Worm (Caenorhabditis elegans) whole organism, young adult: ENCODE results near the gene F42A9.3.
A peak's percentile ranks its signal among the peaks of the same experiment; 100 is the strongest.

Source experiments
- B0035.1 ChIP-seq: sonication (generic microtip); optimal IDR thresholded peaks from 2 replicates; lab custom pipeline; 2016; ENCODE audit warnings: missing genetic modification characterization, mild to moderate bottlenecking, missing compliant biosample characterization, missing genotype, missing genetic modification reagents
- D2030.7 ChIP-seq: fragments of 200-800 bp; sonication (Bioruptor generic); IDR thresholded peaks from 2 replicates; pipeline ENCODE4 v1.3.6; 2022; ENCODE audit warnings: missing genetic modification reagents, missing genetic modification characterization, missing compliant biosample characterization
- F37B4.10 ChIP-seq: fragments of 200-800 bp; sonication (Bioruptor generic); IDR thresholded peaks from 2 replicates; pipeline ENCODE4 v1.3.6; 2022; ENCODE audit warnings: missing genetic modification characterization, missing compliant biosample characterization
- F39B2.1 ChIP-seq: fragments of 200-800 bp; sonication (Bioruptor generic); IDR thresholded peaks from 2 replicates; pipeline ENCODE4 v1.3.6; 2022; ENCODE audit warnings: missing genetic modification reagents, missing genetic modification characterization, missing compliant biosample characterization
- F57A8.1 ChIP-seq: fragments of 200-800 bp; sonication (Bioruptor generic); optimal IDR thresholded peaks from 2 replicates; lab custom pipeline; 2018; ENCODE audit warnings: mild to moderate bottlenecking, missing genetic modification characterization, moderate library complexity, missing compliant biosample characterization
- K11D2.4 ChIP-seq: fragments of 200-800 bp; sonication (Bioruptor generic); IDR thresholded peaks from 2 replicates; pipeline ENCODE4 v1.3.6; 2022; ENCODE audit warnings: missing genetic modification reagents, missing genetic modification characterization, missing compliant biosample characterization
- K12H6.12 ChIP-seq: fragments of 200-800 bp; sonication (Bioruptor generic); optimal IDR thresholded peaks from 2 replicates; lab custom pipeline; 2018; ENCODE audit warnings: mild to moderate bottlenecking, missing genetic modification characterization, missing compliant biosample characterization
- T07F8.4 ChIP-seq: sonication (generic microtip); optimal IDR thresholded peaks from 2 replicates; lab custom pipeline; 2016; ENCODE audit warnings: mild to moderate bottlenecking, missing genetic modification characterization, moderate library complexity, missing compliant biosample characterization
- Y53F4B.3 ChIP-seq: fragments of 200-800 bp; sonication (Bioruptor generic); IDR thresholded peaks from 2 replicates; pipeline ENCODE4 v1.3.6; 2022; ENCODE audit warnings: missing genetic modification reagents, missing genetic modification characterization, missing compliant biosample characterization
- Y53G8AR.9 ChIP-seq: fragments of 200-800 bp; sonication (Bioruptor generic); conservative IDR thresholded peaks from 2 replicates; pipeline ENCODE4 v1.3.6; 2022; ENCODE audit warnings: missing genetic modification reagents, missing genetic modification characterization, missing compliant biosample characterization
- Y67H2A.10 ChIP-seq: fragments of 200-800 bp; sonication (Bioruptor generic); conservative IDR thresholded peaks from 2 replicates; pipeline ENCODE4 v1.3.6; 2022; ENCODE audit warnings: missing genetic modification reagents, missing genetic modification characterization, missing compliant biosample characterization
- Y79H2A.3 ChIP-seq: fragments of 200-800 bp; sonication (Bioruptor generic); conservative IDR thresholded peaks from 2 replicates; pipeline ENCODE4 v1.3.6; 2022; ENCODE audit warnings: missing genetic modification reagents, missing genetic modification characterization, missing compliant biosample characterization
- Y95B8A.8 ChIP-seq: fragments of 200-800 bp; sonication (Bioruptor generic); IDR thresholded peaks from 2 replicates; pipeline ENCODE4 v1.3.6; 2022; ENCODE audit warnings: missing genetic modification reagents, missing genetic modification characterization, missing compliant biosample characterization
- ZK185.1 ChIP-seq: sonication (generic microtip); optimal IDR thresholded peaks from 2 replicates; lab custom pipeline; 2016; ENCODE audit warnings: mild to moderate bottlenecking, missing genetic modification characterization, missing compliant biosample characterization; ENCODE audit not compliant: poor library complexity, severe bottlenecking
- aptf-3 ChIP-seq: fragments of 200-800 bp; sonication (Bioruptor generic); IDR thresholded peaks from 2 replicates; pipeline ENCODE4 v1.3.6; 2022; ENCODE audit warnings: missing genetic modification characterization, missing compliant biosample characterization
- atf-7 ChIP-seq: sonication (generic microtip); optimal IDR thresholded peaks from 2 replicates; lab custom pipeline; 2017; ENCODE audit warnings: mild to moderate bottlenecking, missing genetic modification characterization, missing compliant biosample characterization
- bed-2 ChIP-seq: fragments of 200-800 bp; sonication (Bioruptor generic); IDR thresholded peaks from 2 replicates; pipeline ENCODE4 v1.3.6; 2022; ENCODE audit warnings: missing genetic modification reagents, missing genetic modification characterization, missing compliant biosample characterization
- cebp-1 ChIP-seq, 2 experiments: fragments of 200-800 bp in 1 of 2; sonication (Bioruptor generic) in 1 of 2; sonication (generic microtip) in 1 of 2; IDR thresholded peaks in 1 of 2; optimal IDR thresholded peaks in 1 of 2; 2 replicates each; pipeline versions ENCODE4 v1.3.6 to Lab custom; 2017 to 2022; ENCODE audit warnings: missing compliant biosample characterization in 2 of 2, missing genetic modification characterization in 2 of 2, mild to moderate bottlenecking in 1 of 2, missing genetic modification reagents in 1 of 2, moderate library complexity in 1 of 2
- ceh-27 ChIP-seq: fragments of 200-800 bp; sonication (Bioruptor generic); optimal IDR thresholded peaks from 2 replicates; lab custom pipeline; 2018; ENCODE audit warnings: mild to moderate bottlenecking, missing genetic modification characterization, moderate library complexity, missing compliant biosample characterization
- chd-7 ChIP-seq: sonication (generic microtip); optimal IDR thresholded peaks from 2 replicates; lab custom pipeline; 2016; ENCODE audit warnings: mild to moderate bottlenecking, missing genetic modification characterization, moderate library complexity, missing compliant biosample characterization
- die-1 ChIP-seq: sonication (generic microtip); optimal IDR thresholded peaks from 2 replicates; lab custom pipeline; 2016; ENCODE audit warnings: missing genotype, mild to moderate bottlenecking, missing genetic modification characterization, missing compliant biosample characterization
- dpff-1 ChIP-seq: sonication (generic microtip); optimal IDR thresholded peaks from 2 replicates; lab custom pipeline; 2017; ENCODE audit warnings: mild to moderate bottlenecking, missing genetic modification characterization, missing compliant biosample characterization
- dpl-1 ChIP-seq: fragments of 150-350 bp; optimal IDR thresholded peaks from 2 replicates; lab custom pipeline; 2014; ENCODE audit warnings: missing biosample characterization, missing genetic modification reagents, missing genetic modification characterization
- egrh-3 ChIP-seq: fragments of 200-800 bp; sonication (Bioruptor generic); IDR thresholded peaks from 2 replicates; pipeline ENCODE4 v1.3.6; 2022; ENCODE audit warnings: missing genetic modification reagents, missing genetic modification characterization, missing compliant biosample characterization
- ekl-4 ChIP-seq: fragments of 200-800 bp; sonication (Bioruptor generic); IDR thresholded peaks from 2 replicates; pipeline ENCODE4 v1.3.6; 2022; ENCODE audit warnings: missing genetic modification reagents, missing genetic modification characterization, missing compliant biosample characterization
- fkh-3 ChIP-seq: sonication (generic microtip); optimal IDR thresholded peaks from 2 replicates; lab custom pipeline; 2016; ENCODE audit warnings: mild to moderate bottlenecking, missing genetic modification characterization, missing compliant biosample characterization
- hlh-26 ChIP-seq: fragments of 200-800 bp; sonication (Bioruptor generic); conservative IDR thresholded peaks from 2 replicates; pipeline ENCODE4 v1.3.6; 2022; ENCODE audit warnings: missing genetic modification reagents, missing genetic modification characterization, missing compliant biosample characterization
- hmg-1.2 ChIP-seq: fragments of 200-800 bp; sonication (Bioruptor generic); IDR thresholded peaks from 2 replicates; pipeline ENCODE4 v1.3.6; 2022; ENCODE audit warnings: missing genetic modification reagents, missing genetic modification characterization, missing compliant biosample characterization
- hmg-20 ChIP-seq: fragments of 200-800 bp; sonication (Bioruptor generic); IDR thresholded peaks from 2 replicates; pipeline ENCODE4 v1.3.6; 2022; ENCODE audit warnings: missing genetic modification reagents, missing genetic modification characterization, missing compliant biosample characterization
- let-526 ChIP-seq: fragments of 200-800 bp; sonication (Bioruptor generic); IDR thresholded peaks from 2 replicates; pipeline ENCODE4 v1.3.6; 2022; ENCODE audit warnings: missing genetic modification reagents, missing genetic modification characterization, missing compliant biosample characterization
- lin-26 ChIP-seq: fragments of 200-800 bp; sonication (Bioruptor generic); IDR thresholded peaks from 2 replicates; pipeline ENCODE4 v1.3.6; 2022; ENCODE audit warnings: missing genetic modification reagents, missing genetic modification characterization, missing compliant biosample characterization
- madf-3 ChIP-seq: fragments of 200-800 bp; sonication (Bioruptor generic); IDR thresholded peaks from 2 replicates; pipeline ENCODE4 v1.3.6; 2022; ENCODE audit warnings: missing genetic modification reagents, missing genetic modification characterization, missing compliant biosample characterization
- madf-6 ChIP-seq: fragments of 200-800 bp; sonication (Bioruptor generic); IDR thresholded peaks from 2 replicates; pipeline ENCODE4 v1.3.6; 2022; ENCODE audit warnings: missing genetic modification reagents, missing genetic modification characterization, missing compliant biosample characterization
- mcd-1 ChIP-seq: fragments of 200-800 bp; sonication (Bioruptor generic); IDR thresholded peaks from 2 replicates; pipeline ENCODE4 v1.3.6; 2022; ENCODE audit warnings: missing genetic modification reagents, missing genetic modification characterization, missing compliant biosample characterization
- nfyb-1 ChIP-seq: fragments of 200-800 bp; sonication (Bioruptor generic); IDR thresholded peaks from 2 replicates; pipeline ENCODE4 v1.3.6; 2022; ENCODE audit warnings: missing genetic modification reagents, missing genetic modification characterization, missing compliant biosample characterization
- nhr-120 ChIP-seq: fragments of 200-800 bp; sonication (Bioruptor generic); IDR thresholded peaks from 2 replicates; pipeline ENCODE4 v1.3.6; 2022; ENCODE audit warnings: missing genetic modification characterization, missing compliant biosample characterization
- nhr-179 ChIP-seq: sonication (generic microtip); optimal IDR thresholded peaks from 2 replicates; lab custom pipeline; 2016; ENCODE audit warnings: mild to moderate bottlenecking, missing genetic modification characterization, missing compliant biosample characterization
- pbrm-1 ChIP-seq: fragments of 200-800 bp; sonication (Bioruptor generic); IDR thresholded peaks from 2 replicates; pipeline ENCODE4 v1.3.6; 2022; ENCODE audit warnings: missing genetic modification reagents, missing genetic modification characterization, missing compliant biosample characterization
- pha-4 ChIP-seq: fragments of 150-350 bp; sonication (generic microtip); optimal IDR thresholded peaks from 2 replicates; lab custom pipeline; 2014; ENCODE audit warnings: missing biosample characterization, missing genetic modification reagents, missing genetic modification characterization
- rec-8 ChIP-seq, 2 experiments: sonication (generic microtip); optimal IDR thresholded peaks; 2 replicates each; lab custom pipeline; 2016; ENCODE audit warnings: mild to moderate bottlenecking in 2 of 2, missing genetic modification characterization in 2 of 2, missing genetic modification reagents in 2 of 2, missing genotype in 2 of 2, missing biosample characterization in 1 of 2, missing compliant biosample characterization in 1 of 2, moderate library complexity in 1 of 2
- somi-1 ChIP-seq: fragments of 200-800 bp; sonication (Bioruptor generic); optimal IDR thresholded peaks from 2 replicates; lab custom pipeline; 2018; ENCODE audit warnings: mild to moderate bottlenecking, missing genetic modification characterization, missing compliant biosample characterization
- tlf-1 ChIP-seq: fragments of 200-800 bp; sonication (Bioruptor generic); optimal IDR thresholded peaks from 2 replicates; lab custom pipeline; 2018; ENCODE audit warnings: mild to moderate bottlenecking, missing genetic modification characterization, missing compliant biosample characterization
- ztf-26 ChIP-seq: sonication (generic microtip); optimal IDR thresholded peaks from 2 replicates; lab custom pipeline; 2017; ENCODE audit warnings: missing genetic modification characterization, missing compliant biosample characterization
- ztf-3 ChIP-seq: fragments of 200-800 bp; sonication (Bioruptor generic); optimal IDR thresholded peaks from 2 replicates; lab custom pipeline; 2018; ENCODE audit warnings: mild to moderate bottlenecking, missing genetic modification characterization, missing compliant biosample characterization
- ztf-6 ChIP-seq: fragments of 200-800 bp; sonication (Bioruptor generic); IDR thresholded peaks from 2 replicates; pipeline ENCODE4 v1.3.6; 2022; ENCODE audit warnings: missing genetic modification reagents, missing genetic modification characterization, missing compliant biosample characterization

F42A9.3 gene

DNA sequence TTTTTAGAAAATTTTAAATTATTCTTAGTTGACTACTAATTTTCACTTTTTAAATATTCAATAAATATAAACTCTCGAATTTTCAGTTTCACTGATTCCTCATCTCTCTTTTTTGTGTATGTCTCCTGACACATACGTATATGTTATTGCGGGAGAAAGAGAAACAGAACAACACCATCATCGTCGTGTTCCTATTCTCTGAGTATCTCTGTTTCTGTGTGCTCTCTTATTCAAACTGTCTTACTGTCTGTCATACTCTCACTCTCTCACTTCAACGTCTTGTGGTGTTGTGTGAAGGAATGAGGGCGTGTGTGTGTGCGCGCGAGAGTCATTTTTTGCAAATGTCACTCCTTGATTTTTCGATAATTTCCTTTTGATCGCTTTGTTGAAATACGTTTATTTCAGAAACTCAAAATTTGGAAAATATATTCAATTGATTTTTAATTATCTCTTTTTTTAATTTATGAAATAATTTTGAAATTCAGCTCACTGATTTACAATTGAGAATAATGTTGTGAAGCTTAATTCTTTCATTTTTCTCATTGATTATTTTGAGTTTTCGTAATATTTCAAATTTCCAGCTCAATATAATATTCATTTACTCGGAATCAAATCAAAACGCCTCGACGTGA lies 3.2 kb downstream of the F42A9.3 start, which contains the start of gene lin-49 (continued):
- TF ChIP-seq madf-6 (GFP tag; lab: Robert Waterston, UW) = 0 out of 2 replicates have a peak, but pooled peaks have one; percentile 16
- no peak for TF ChIP-seq T07F8.4 (tag; lab: Kevin White, UChicago)
- TF ChIP-seq Y67H2A.10 (GFP tag; lab: Robert Waterston, UW) = no peak
- peak; percentile 86; the same call in 1 of the 2 replicates for TF ChIP-seq hmg-1.2 (GFP tag; lab: Robert Waterston, UW)
- peak; percentile 72; the same call in 1 of the 2 replicates for TF ChIP-seq lin-26
- peak; percentile 56 for TF ChIP-seq K12H6.12
- TF ChIP-seq ceh-27 (GFP tag; lab: Kevin White, UChicago) = peak; percentile 66
- peak; percentile 38 for TF ChIP-seq ztf-26 (tag; lab: Kevin White, UChicago)
- TF ChIP-seq, all 124 proteins: peak for 20

DNA sequence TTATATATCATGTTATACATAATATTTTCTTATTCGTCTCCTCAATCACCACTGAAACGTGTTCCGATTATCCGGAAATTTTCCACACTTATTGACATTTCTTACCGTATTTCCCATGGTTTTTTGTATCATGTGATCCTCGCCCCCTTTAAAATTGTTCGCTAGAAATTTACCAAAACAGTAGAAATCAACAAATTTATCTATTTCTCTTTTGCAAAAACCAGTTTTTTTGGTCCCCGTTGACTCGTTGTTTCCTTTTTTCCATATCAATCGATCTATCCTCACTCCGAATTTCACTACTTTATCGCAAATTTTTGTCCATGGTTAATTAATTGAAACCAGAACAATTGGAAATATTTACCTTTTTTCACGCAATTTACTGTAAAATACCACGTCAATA lies 8.7 kb downstream of the F42A9.3 start:
- TF ChIP-seq Y53F4B.3 (no peak), dpff-1 (no peak), Y79H2A.3 (GFP tag; lab: Robert Waterston, UW) (no peak), cebp-1 (GFP tag; IDR thresholded peaks at IDR 0.05; lab: Robert Waterston, UW) (no peak), cebp-1 (tag; optimal IDR thresholded peaks at IDR 0.05; lab: Kevin White, UChicago) (no peak), die-1 (no peak), F39B2.1 (GFP tag; lab: Robert Waterston, UW) (no peak), ztf-3 (GFP tag; lab: Kevin White, UChicago) (no peak), D2030.7 (GFP tag; lab: Robert Waterston, UW) (no peak), pha-4 (no peak), bed-2 (GFP tag; lab: Robert Waterston, UW) (no peak), egrh-3 (no peak), F57A8.1 (GFP tag; lab: Kevin White, UChicago) (no peak), ztf-6 (GFP tag; lab: Robert Waterston, UW) (no peak), nhr-179 (tag; lab: Kevin White, UChicago) (no peak), somi-1 (no peak), K11D2.4 (GFP tag; lab: Robert Waterston, UW) (no peak), hmg-20 (GFP tag; lab: Robert Waterston, UW) (no peak), K12H6.12 (no peak), chd-7 (tag; lab: Kevin White, UChicago) (no peak)
- TF ChIP-seq, all 124 proteins: peak for 0

DNA sequence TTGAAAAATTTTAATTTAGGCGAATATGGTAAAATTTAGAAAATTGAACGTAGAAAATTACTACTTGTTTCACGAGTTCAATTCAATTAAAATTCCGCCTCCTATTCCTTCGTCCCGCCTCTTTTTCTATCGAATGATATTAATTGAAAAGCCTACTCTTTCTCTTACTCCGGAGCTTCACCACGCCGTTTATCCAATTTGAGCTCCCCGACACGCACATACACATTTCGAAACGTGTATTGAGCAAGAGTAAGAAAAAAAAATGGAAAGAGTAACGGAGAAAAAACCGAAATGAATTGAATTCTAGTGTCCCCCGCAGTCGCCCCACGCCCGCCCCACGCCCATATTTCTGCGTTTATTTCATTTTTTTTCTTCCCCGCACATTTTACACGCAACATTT lies 9.2 kb downstream of the F42A9.3 start:
- TF ChIP-seq let-526 = 0 out of 2 replicates have a peak, but pooled peaks have one; percentile 7
- TF ChIP-seq rec-8 (tag; optimal IDR thresholded peaks at IDR 0.05; lab: Kevin White, UChicago) = no peak
- TF ChIP-seq cebp-1 (GFP tag; IDR thresholded peaks at IDR 0.05; lab: Robert Waterston, UW) = no peak
- TF ChIP-seq cebp-1 (tag; optimal IDR thresholded peaks at IDR 0.05; lab: Kevin White, UChicago) = peak; percentile 18
- TF ChIP-seq madf-3 = no peak
- no peak for TF ChIP-seq tlf-1
- TF ChIP-seq mcd-1 (GFP tag; lab: Robert Waterston, UW) = no peak
- TF ChIP-seq atf-7 (tag; lab: Kevin White, UChicago) = no peak
- TF ChIP-seq ztf-6 (GFP tag; lab: Robert Waterston, UW) = no peak
- TF ChIP-seq B0035.1 (tag; lab: Kevin White, UChicago) = no peak
- 0 out of 2 replicates have a peak, but pooled peaks have one; percentile 25 for TF ChIP-seq ekl-4 (GFP tag; lab: Robert Waterston, UW)
- TF ChIP-seq F37B4.10 = no peak
- TF ChIP-seq D2030.7 (GFP tag; lab: Robert Waterston, UW) = no peak
- no peak for TF ChIP-seq dpl-1 (GFP tag; lab: Kevin White, UChicago)
- no peak for TF ChIP-seq Y95B8A.8 (GFP tag; lab: Robert Waterston, UW)
- no peak for TF ChIP-seq egrh-3
- no peak for TF ChIP-seq nhr-120 (GFP tag; lab: Robert Waterston, UW)
- no peak for TF ChIP-seq fkh-3
- no peak for TF ChIP-seq nfyb-1 (GFP tag; lab: Robert Waterston, UW)
- TF ChIP-seq ZK185.1 = no peak
- 0 out of 2 replicates have a peak, but pooled peaks have one; percentile 52 for TF ChIP-seq pbrm-1 (GFP tag; lab: Robert Waterston, UW)
- no peak for TF ChIP-seq hlh-26 (GFP tag; lab: Robert Waterston, UW)
- no peak for TF ChIP-seq aptf-3 (GFP tag; lab: Robert Waterston, UW)
- no peak for TF ChIP-seq Y53G8AR.9 (GFP tag; lab: Robert Waterston, UW)
